Worm (Caenorhabditis elegans) whole organism, L4 larva: Measurements from ENCODE around the gene cox-14.

Experiments used
- ama-1 ChIP-seq: fragments of 150-350 bp; optimal IDR thresholded peaks from 2 replicates; lab custom pipeline; 2014; ENCODE audit warnings: inconsistent platforms, mixed read lengths
- ceh-82 ChIP-seq: sonication (generic microtip); optimal IDR thresholded peaks from 2 replicates; lab custom pipeline; 2017; ENCODE audit warnings: missing biosample characterization, missing genetic modification characterization
- daf-16 ChIP-seq, 3 experiments: sonication (generic microtip); optimal IDR thresholded peaks; 2 replicates each; lab custom pipeline; 2016 to 2017; ENCODE audit warnings: missing genetic modification characterization in 3 of 3, missing genetic modification reagents in 3 of 3, mild to moderate bottlenecking in 2 of 3, missing compliant biosample characterization in 2 of 3, missing biosample characterization in 1 of 3, moderate library complexity in 1 of 3
- fkh-10 ChIP-seq: fragments of 150-350 bp; optimal IDR thresholded peaks from 2 replicates; lab custom pipeline; 2014; ENCODE audit warnings: missing biosample characterization, missing genetic modification reagents, missing genetic modification characterization
- lin-15B ChIP-seq: fragments of 150-350 bp; sonication (generic microtip); optimal IDR thresholded peaks from 3 replicates; lab custom pipeline; 2014; ENCODE audit warnings: missing biosample characterization, missing genetic modification characterization
- lsy-2 ChIP-seq, 2 experiments: fragments of 150-350 bp in 1 of 2; sonication (generic microtip) in 1 of 2; optimal IDR thresholded peaks; 2 replicates each; lab custom pipeline; 2014 to 2017; ENCODE audit warnings: missing biosample characterization in 2 of 2, missing genetic modification characterization in 2 of 2
- mdl-1 ChIP-seq, 2 experiments: fragments of 150-350 bp in 1 of 2; sonication (generic microtip) in 1 of 2; optimal IDR thresholded peaks; 2 replicates each; lab custom pipeline; 2014 to 2017; ENCODE audit warnings: missing biosample characterization in 2 of 2, missing genetic modification characterization in 2 of 2
- nhr-11 ChIP-seq: fragments of 150-350 bp; optimal IDR thresholded peaks from 2 replicates; lab custom pipeline; 2014; ENCODE audit warnings: missing biosample characterization, missing genetic modification characterization
- unc-39 ChIP-seq: sonication (generic microtip); optimal IDR thresholded peaks from 2 replicates; lab custom pipeline; 2017; ENCODE audit warnings: missing biosample characterization, missing genetic modification characterization
- unc-62 ChIP-seq, 3 experiments: fragments of 150-350 bp in 1 of 3; sonication (generic microtip); optimal IDR thresholded peaks in 2 of 3; peaks in 1 of 3; 1 replicate in 1 of 3; 2 replicates in 2 of 3; lab custom pipeline; 2014 to 2017; ENCODE audit warnings: missing biosample characterization in 3 of 3, missing genetic modification characterization in 3 of 3, missing genetic modification reagents in 3 of 3, missing genotype in 1 of 3
- zag-1 ChIP-seq: fragments of 150-350 bp; optimal IDR thresholded peaks from 2 replicates; lab custom pipeline; 2014; ENCODE audit warnings: missing biosample characterization, missing genetic modification characterization
- zfp-2 ChIP-seq: sonication (generic microtip); optimal IDR thresholded peaks from 2 replicates; lab custom pipeline; 2016; ENCODE audit warnings: mild to moderate bottlenecking, missing genetic modification characterization, missing compliant biosample characterization

DNA sequence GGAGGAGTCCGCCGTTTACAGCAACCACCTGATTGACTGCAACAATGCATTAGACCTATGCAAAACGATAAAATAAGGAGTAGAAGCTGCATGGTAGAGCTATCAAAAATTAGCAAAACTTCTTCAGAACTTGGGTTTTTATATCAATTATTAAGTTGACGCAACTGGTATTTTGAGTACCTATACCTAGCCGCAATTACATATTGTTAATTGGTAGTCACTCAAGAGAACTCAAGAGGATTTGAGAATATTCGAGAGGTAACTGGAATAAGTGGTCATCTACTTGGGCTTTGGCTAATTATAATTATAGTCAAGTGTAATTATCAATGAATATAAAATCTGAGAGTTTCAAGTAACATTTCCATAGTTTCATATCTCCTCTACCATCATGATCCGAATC, 17.5 kb upstream of the cox-14 start, which contains the start of the genes T20G5.13 and T20G5.12:
- no peak for TF ChIP-seq ama-1 (lab: Kevin White, UChicago)
- no peak for TF ChIP-seq zfp-2 (tag; lab: Kevin White, UChicago)
- TF ChIP-seq fkh-10 (GFP tag; lab: Kevin White, UChicago): no peak
- TF ChIP-seq unc-62 (GFP tag; optimal IDR thresholded peaks at IDR 0.05 in 1 of 2; lab: Kevin White, UChicago): no peak
- no peak for TF ChIP-seq unc-62 (tag; optimal IDR thresholded peaks at IDR 0.05; lab: Kevin White, UChicago)
- TF ChIP-seq lsy-2 (tag; optimal IDR thresholded peaks at IDR 0.05; lab: Kevin White, UChicago): no peak
- no peak for TF ChIP-seq ceh-82 (tag; lab: Kevin White, UChicago)
- no peak for TF ChIP-seq mdl-1 (tag; optimal IDR thresholded peaks at IDR 0.05; lab: Kevin White, UChicago)
- TF ChIP-seq daf-16 (GFP tag; optimal IDR thresholded peaks at IDR 0.05; lab: Kevin White, UChicago): no peak
- TF ChIP-seq daf-16 (tag; optimal IDR thresholded peaks at IDR 0.05; lab: Kevin White, UChicago): no peak
- no peak for TF ChIP-seq lin-15B
- TF ChIP-seq unc-39 (tag; lab: Kevin White, UChicago): no peak
- TF ChIP-seq nhr-11: no peak
- no peak for TF ChIP-seq zag-1 (tag; lab: Kevin White, UChicago)
